Fruit fly (Drosophila melanogaster) whole organism, embryonic: ENCODE data around the gene Mo25.

ENCODE experiments used
- ATbp ChIP-seq: fragments of 200-800 bp; sonication (Bioruptor generic); optimal IDR thresholded peaks from 2 replicates; lab custom pipeline; 2017; ENCODE audit warnings: missing biosample characterization, mild to moderate bottlenecking, missing genetic modification characterization, missing genetic modification reagents
- Awh ChIP-seq: fragments of 200-800 bp; sonication (Bioruptor generic); IDR thresholded peaks from 2 replicates; pipeline ENCODE4, ENCODE4 v1.3.6; 2022; ENCODE audit warnings: missing biosample characterization, missing genetic modification characterization
- CG11456 ChIP-seq: fragments of 200-800 bp; sonication (Bioruptor generic); IDR thresholded peaks from 3 replicates; pipeline ENCODE4 v1.3.6; 2022; ENCODE audit warnings: missing biosample characterization, missing genetic modification characterization
- CG11504 ChIP-seq: fragments of 200-800 bp; sonication (Bioruptor generic); optimal IDR thresholded peaks from 3 replicates; lab custom pipeline; 2019; ENCODE audit warnings: missing biosample characterization, mild to moderate bottlenecking, missing genetic modification characterization, moderate library complexity
- CG11696 ChIP-seq: fragments of 200-800 bp; sonication (Bioruptor generic); IDR thresholded peaks from 2 replicates; pipeline ENCODE4 v1.3.6; 2022; ENCODE audit warnings: missing biosample characterization, missing genetic modification characterization
- CG12659 ChIP-seq: fragments of 200-800 bp; sonication (Bioruptor generic); optimal IDR thresholded peaks from 3 replicates; lab custom pipeline; 2017; ENCODE audit warnings: mild to moderate bottlenecking, missing biosample characterization, missing genetic modification reagents, missing genetic modification characterization
- CG12769 ChIP-seq: fragments of 200-800 bp; sonication (Bioruptor generic); optimal IDR thresholded peaks from 2 replicates; lab custom pipeline; 2019; ENCODE audit warnings: missing biosample characterization, mild to moderate bottlenecking, missing genetic modification characterization, moderate library complexity
- CG13424 ChIP-seq: fragments of 200-800 bp; sonication (Bioruptor generic); optimal IDR thresholded peaks from 2 replicates; lab custom pipeline; 2019; ENCODE audit warnings: missing biosample characterization, mild to moderate bottlenecking, missing genetic modification characterization, moderate library complexity
- CG14710 ChIP-seq: fragments of 200-800 bp; sonication (Bioruptor generic); optimal IDR thresholded peaks from 3 replicates; lab custom pipeline; 2019; ENCODE audit warnings: missing biosample characterization, mild to moderate bottlenecking, missing genetic modification characterization, moderate library complexity
- CG16815 ChIP-seq: fragments of 200-800 bp; sonication (Bioruptor generic); optimal IDR thresholded peaks from 3 replicates; lab custom pipeline; 2017; ENCODE audit warnings: missing biosample characterization, mild to moderate bottlenecking, missing genetic modification characterization
- CG16863 ChIP-seq: fragments of 200-800 bp; sonication (Bioruptor generic); optimal IDR thresholded peaks from 3 replicates; lab custom pipeline; 2016; ENCODE audit warnings: missing biosample characterization, missing genetic modification characterization
- CG17328 ChIP-seq: fragments of 200-800 bp; sonication (Bioruptor generic); IDR thresholded peaks from 2 replicates; pipeline ENCODE4 v1.3.6; 2022; ENCODE audit warnings: missing biosample characterization, missing genetic modification characterization
- CG2129 ChIP-seq: fragments of 200-800 bp; sonication (Bioruptor generic); IDR thresholded peaks from 2 replicates; pipeline ENCODE4 v1.3.6; 2022; ENCODE audit warnings: missing biosample characterization, missing genetic modification characterization; ENCODE audit not compliant: partially characterized antibody
- CG2678 ChIP-seq: fragments of 200-800 bp; sonication (Bioruptor generic); optimal IDR thresholded peaks from 3 replicates; lab custom pipeline; 2019; ENCODE audit warnings: missing biosample characterization, mild to moderate bottlenecking, missing genetic modification characterization, moderate library complexity
- CG2889 ChIP-seq: fragments of 200-800 bp; sonication (Bioruptor generic); IDR thresholded peaks from 3 replicates; pipeline ENCODE4 v1.3.6; 2022; ENCODE audit warnings: missing biosample characterization, missing genetic modification characterization
- CG3065 ChIP-seq: fragments of 200-800 bp; sonication (Bioruptor generic); optimal IDR thresholded peaks from 2 replicates; lab custom pipeline; 2016; ENCODE audit warnings: missing biosample characterization, missing genetic modification characterization
- CG31365 ChIP-seq: fragments of 200-800 bp; sonication (Bioruptor generic); optimal IDR thresholded peaks from 2 replicates; lab custom pipeline; 2018; ENCODE audit warnings: missing biosample characterization, mild to moderate bottlenecking, missing genetic modification characterization
- CG3163 ChIP-seq: fragments of 200-800 bp; sonication (Bioruptor generic); optimal IDR thresholded peaks from 3 replicates; lab custom pipeline; 2016; ENCODE audit warnings: missing biosample characterization, missing genetic modification characterization
- CG32767 ChIP-seq: fragments of 200-800 bp; sonication (Bioruptor generic); IDR thresholded peaks from 2 replicates; pipeline ENCODE4 v1.3.6; 2022; ENCODE audit warnings: missing biosample characterization, missing genetic modification characterization
- CG32772 ChIP-seq: fragments of 200-800 bp; sonication (Bioruptor generic); IDR thresholded peaks from 2 replicates; pipeline ENCODE4 v1.3.6; 2022; ENCODE audit warnings: missing biosample characterization, missing genetic modification characterization
- CG34224 ChIP-seq: fragments of 200-800 bp; sonication (Bioruptor generic); IDR thresholded peaks from 3 replicates; pipeline ENCODE4 v1.3.6; 2022; ENCODE audit warnings: missing biosample characterization, missing genetic modification characterization; ENCODE audit not compliant: partially characterized antibody
- CG4328 ChIP-seq: fragments of 200-800 bp; sonication (Bioruptor generic); optimal IDR thresholded peaks from 3 replicates; lab custom pipeline; 2017; ENCODE audit warnings: missing biosample characterization, missing genetic modification reagents, missing genetic modification characterization
- CG4360 ChIP-seq: fragments of 200-800 bp; sonication (Bioruptor generic); IDR thresholded peaks from 2 replicates; pipeline ENCODE4 v1.3.6; 2022; ENCODE audit warnings: missing biosample characterization, missing genetic modification characterization
- CG6272 ChIP-seq: fragments of 200-800 bp; sonication (Bioruptor generic); IDR thresholded peaks from 2 replicates; pipeline ENCODE4 v1.3.6; 2022; ENCODE audit warnings: missing biosample characterization, missing genetic modification characterization
- CG6791 ChIP-seq: fragments of 200-800 bp; sonication (Bioruptor generic); IDR thresholded peaks from 3 replicates; pipeline ENCODE4 v1.3.6; 2022; ENCODE audit warnings: missing biosample characterization, missing genetic modification characterization; ENCODE audit not compliant: partially characterized antibody
- CG8281 ChIP-seq: fragments of 200-800 bp; sonication (Bioruptor generic); optimal IDR thresholded peaks from 2 replicates; lab custom pipeline; 2018; ENCODE audit warnings: missing biosample characterization, mild to moderate bottlenecking, missing genetic modification characterization, moderate library complexity
- CG8359 ChIP-seq: fragments of 200-800 bp; sonication (Bioruptor generic); optimal IDR thresholded peaks from 2 replicates; lab custom pipeline; 2017; ENCODE audit warnings: missing biosample characterization, mild to moderate bottlenecking, missing genetic modification characterization, borderline replicate concordance
- Fer2 ChIP-seq: fragments of 200-800 bp; sonication (Bioruptor generic); optimal IDR thresholded peaks from 2 replicates; lab custom pipeline; 2018; ENCODE audit warnings: missing biosample characterization, mild to moderate bottlenecking, missing genetic modification characterization, moderate library complexity
- Gsc ChIP-seq: fragments of 200-800 bp; sonication (Bioruptor generic); IDR thresholded peaks from 2 replicates; pipeline ENCODE4 v1.3.6; 2022; ENCODE audit warnings: missing biosample characterization, missing genetic modification characterization
- Meics ChIP-seq: fragments of 200-800 bp; sonication (Bioruptor generic); optimal IDR thresholded peaks from 2 replicates; lab custom pipeline; 2017; ENCODE audit warnings: missing biosample characterization, mild to moderate bottlenecking, missing genetic modification characterization
- Nf-YA ChIP-seq: fragments of 200-800 bp; sonication (Bioruptor generic); IDR thresholded peaks from 2 replicates; pipeline ENCODE4 v1.3.6; 2022; ENCODE audit warnings: missing biosample characterization, missing genetic modification characterization
- Six4 ChIP-seq: fragments of 200-800 bp; sonication (Bioruptor generic); optimal IDR thresholded peaks from 2 replicates; lab custom pipeline; 2016; ENCODE audit warnings: missing biosample characterization, missing genetic modification characterization
- cato ChIP-seq: fragments of 200-800 bp; sonication (Bioruptor generic); optimal IDR thresholded peaks from 2 replicates; lab custom pipeline; 2016; ENCODE audit warnings: missing biosample characterization, missing genetic modification characterization, borderline replicate concordance
- gcm ChIP-seq: fragments of 200-800 bp; sonication (Bioruptor generic); optimal IDR thresholded peaks from 2 replicates; lab custom pipeline; 2019; ENCODE audit warnings: missing biosample characterization, mild to moderate bottlenecking, missing genetic modification characterization, moderate library complexity
- grau ChIP-seq: fragments of 200-800 bp; optimal IDR thresholded peaks from 3 replicates; lab custom pipeline; 2019; ENCODE audit warnings: missing biosample characterization, mild to moderate bottlenecking, missing genetic modification characterization, moderate library complexity
- gt ChIP-seq: fragments of 200-800 bp; sonication (Bioruptor generic); IDR thresholded peaks from 2 replicates; pipeline ENCODE4 v1.3.6; 2022; ENCODE audit warnings: missing biosample characterization, missing genetic modification characterization
- inv ChIP-seq: fragments of 200-800 bp; sonication (Bioruptor generic); IDR thresholded peaks from 2 replicates; pipeline ENCODE4 v1.3.6; 2022; ENCODE audit warnings: missing biosample characterization, missing genetic modification characterization; ENCODE audit not compliant: partially characterized antibody
- kay ChIP-seq: fragments of 200-800 bp; sonication (Bioruptor generic); optimal IDR thresholded peaks from 2 replicates; lab custom pipeline; 2016; ENCODE audit warnings: missing biosample characterization, missing genetic modification characterization
- lab ChIP-seq: fragments of 200-800 bp; sonication (Bioruptor generic); optimal IDR thresholded peaks from 3 replicates; lab custom pipeline; 2017; ENCODE audit warnings: missing biosample characterization, missing genetic modification characterization, mild to moderate bottlenecking, moderate library complexity, missing genetic modification reagents
- lbe ChIP-seq: fragments of 200-800 bp; sonication (Bioruptor generic); optimal IDR thresholded peaks from 2 replicates; lab custom pipeline; 2016; ENCODE audit warnings: missing biosample characterization, mild to moderate bottlenecking, missing genetic modification characterization
- lilli ChIP-seq: fragments of 200-800 bp; sonication (Bioruptor generic); optimal IDR thresholded peaks from 3 replicates; lab custom pipeline; 2016; ENCODE audit warnings: missing biosample characterization, missing genetic modification characterization
- lov ChIP-seq, 2 experiments: fragments of 200-800 bp in 1 of 2; fragments of >200 bp in 1 of 2; sonication (Bioruptor generic) in 1 of 2; IDR thresholded peaks in 1 of 2; optimal IDR thresholded peaks in 1 of 2; 2 replicates in 1 of 2; 3 replicates in 1 of 2; pipeline versions ENCODE4 v1.3.6 to Lab custom; 2017 to 2022; ENCODE audit warnings: missing biosample characterization in 1 of 2, missing genetic modification characterization in 1 of 2
- pan ChIP-seq, 4 experiments: fragments of >200 bp in 3 of 4; fragments of 200-800 bp in 1 of 4; sonication (Bioruptor generic) in 1 of 4; optimal IDR thresholded peaks in 3 of 4; IDR thresholded peaks in 1 of 4; 2 replicates each; pipeline versions ENCODE4 v1.3.6 to Lab custom; 2017 to 2022; ENCODE audit warnings: missing biosample characterization in 2 of 4, missing genetic modification characterization in 2 of 4, mixed read lengths in 1 of 4
- psq ChIP-seq: fragments of 200-800 bp; sonication (Bioruptor generic); optimal IDR thresholded peaks from 2 replicates; lab custom pipeline; 2017; ENCODE audit warnings: missing biosample characterization, missing genetic modification characterization
- sc ChIP-seq, 3 experiments: fragments of >200 bp in 2 of 3; fragments of 200-800 bp in 1 of 3; sonication (Bioruptor generic) in 1 of 3; optimal IDR thresholded peaks; 2 replicates in 2 of 3; 3 replicates in 1 of 3; lab custom pipeline; 2017; ENCODE audit warnings: mild to moderate bottlenecking in 1 of 3, missing biosample characterization in 1 of 3, missing genetic modification characterization in 1 of 3, missing genetic modification reagents in 1 of 3
- sd ChIP-seq: fragments of 200-800 bp; sonication (Bioruptor generic); optimal IDR thresholded peaks from 3 replicates; lab custom pipeline; 2018; ENCODE audit warnings: missing biosample characterization, mild to moderate bottlenecking, missing genetic modification characterization, moderate library complexity
- sim ChIP-seq: fragments of 200-800 bp; sonication (Bioruptor generic); IDR thresholded peaks from 2 replicates; pipeline ENCODE4 v1.3.6; 2022; ENCODE audit warnings: missing biosample characterization, missing genetic modification characterization
- sna ChIP-seq: fragments of 200-800 bp; sonication (Bioruptor generic); IDR thresholded peaks from 2 replicates; pipeline ENCODE4 v1.3.6; 2022; ENCODE audit warnings: missing biosample characterization, missing genetic modification characterization; ENCODE audit not compliant: partially characterized antibody
- tap ChIP-seq: fragments of 200-800 bp; optimal IDR thresholded peaks from 3 replicates; lab custom pipeline; 2019; ENCODE audit warnings: missing biosample characterization, mild to moderate bottlenecking, missing genetic modification characterization, moderate library complexity

Mo25 gene

DNA sequence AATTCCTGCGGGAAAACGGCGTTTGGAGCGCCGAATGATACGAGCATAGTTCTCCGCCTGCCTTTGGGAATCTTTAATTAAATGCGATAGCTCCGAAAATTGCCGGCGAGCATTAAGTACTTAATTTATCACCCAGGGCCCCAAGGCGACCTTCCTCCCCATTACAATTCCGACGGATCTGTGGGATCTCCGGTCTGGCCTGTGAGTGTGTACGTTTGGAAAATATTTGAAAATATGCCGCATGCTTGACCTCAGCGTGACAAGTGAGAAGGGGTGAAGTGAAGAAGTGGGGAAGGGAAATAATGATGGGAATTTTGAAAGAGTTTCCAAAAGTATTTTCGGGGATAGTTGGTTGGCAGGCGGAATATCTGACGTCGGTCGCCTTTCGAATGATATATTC is 45.8 kb downstream of the Mo25 start (continued):
- TF ChIP-seq CG16863 (GFP tag; lab: Kevin White, UChicago) = no peak
- peak; percentile 13 for TF ChIP-seq CG4328 (GFP tag; lab: Kevin White, UChicago)
- no peak for TF ChIP-seq CG12659
- no peak for TF ChIP-seq CG2678 (tag; lab: Kevin White, UChicago)
- TF ChIP-seq CG2889 (GFP tag; lab: Robert Waterston, UW) = no peak
- TF ChIP-seq psq = no peak
- TF ChIP-seq CG34224 (GFP tag; lab: Robert Waterston, UW) = no peak
- TF ChIP-seq sna = no peak
- TF ChIP-seq pan (optimal IDR thresholded peaks at IDR 0.05; lab: Kevin White, UChicago) = no peak
- no peak for TF ChIP-seq pan (GFP tag; optimal IDR thresholded peaks at IDR 0.05 in 1 of 2, IDR thresholded peaks at IDR 0.05 in 1 of 2)
- no peak for TF ChIP-seq CG4360 (GFP tag; lab: Robert Waterston, UW)
- TF ChIP-seq CG11696 (GFP tag; lab: Robert Waterston, UW) = no peak
- no peak for TF ChIP-seq CG16815 (GFP tag; lab: Kevin White, UChicago)
- no peak for TF ChIP-seq CG2129
- TF ChIP-seq CG8281 (tag; lab: Kevin White, UChicago) = peak; percentile 7
- TF ChIP-seq CG3163 (GFP tag; lab: Kevin White, UChicago) = no peak
- no peak for TF ChIP-seq sc (optimal IDR thresholded peaks at IDR 0.05; lab: Kevin White, UChicago)
- no peak for TF ChIP-seq sc (GFP tag; optimal IDR thresholded peaks at IDR 0.05; lab: Kevin White, UChicago)
- no peak for TF ChIP-seq Six4 (GFP tag; lab: Kevin White, UChicago)
- TF ChIP-seq Nf-YA = no peak
- no peak for TF ChIP-seq CG11504 (tag; lab: Kevin White, UChicago)
- TF ChIP-seq Awh = no peak
- TF ChIP-seq Gsc = no peak
- TF ChIP-seq gt = no peak
- TF ChIP-seq ATbp (GFP tag; lab: Kevin White, UChicago) = no peak
- no peak for TF ChIP-seq CG3065 (GFP tag; lab: Kevin White, UChicago)
- no peak for TF ChIP-seq CG32772 (GFP tag; lab: Robert Waterston, UW)
- no peak for TF ChIP-seq sim (GFP tag; lab: Robert Waterston, UW)
- TF ChIP-seq CG17328 (GFP tag; lab: Robert Waterston, UW) = no peak
- TF ChIP-seq CG32767 (GFP tag; lab: Robert Waterston, UW) = no peak
- TF ChIP-seq Fer2 (tag; lab: Kevin White, UChicago) = no peak
- no peak for TF ChIP-seq gcm (GFP tag; lab: Kevin White, UChicago)
- no peak for TF ChIP-seq CG14710 (tag; lab: Kevin White, UChicago)
- peak; percentile 96 for TF ChIP-seq CG12769
- peak; percentile 14 for TF ChIP-seq CG8359 (GFP tag; lab: Kevin White, UChicago)
- TF ChIP-seq lilli (GFP tag; lab: Kevin White, UChicago) = no peak
- TF ChIP-seq lbe (GFP tag; lab: Kevin White, UChicago) = no peak
- TF ChIP-seq CG13424 = no peak
- no peak for TF ChIP-seq CG11456 (GFP tag; lab: Robert Waterston, UW)
- TF ChIP-seq cato = no peak
- no peak for TF ChIP-seq inv (GFP tag; lab: Robert Waterston, UW)
- TF ChIP-seq kay (GFP tag; lab: Kevin White, UChicago) = no peak
- no peak for TF ChIP-seq CG31365 (tag; lab: Kevin White, UChicago)
- no peak for TF ChIP-seq grau
- no peak for TF ChIP-seq CG6272
- no peak for TF ChIP-seq tap (tag; lab: Kevin White, UChicago)
- TF ChIP-seq sd (tag; lab: Kevin White, UChicago) = peak; percentile 95
- no peak for TF ChIP-seq Meics (GFP tag; lab: Kevin White, UChicago)
- no peak for TF ChIP-seq CG6791
- no peak for TF ChIP-seq lov (optimal IDR thresholded peaks at IDR 0.05; lab: Kevin White, UChicago)
- TF ChIP-seq lov (GFP tag; IDR thresholded peaks at IDR 0.05; lab: Robert Waterston, UW) = no peak
- no peak for TF ChIP-seq lab (GFP tag; lab: Kevin White, UChicago)
